Worm (Caenorhabditis elegans) whole organism, young adult: ENCODE results near the gene nhr-277.

ENCODE experiments used
- C17E4.6 ChIP-seq: fragments of 200-800 bp; sonication (Bioruptor generic); IDR thresholded peaks from 2 replicates; pipeline ENCODE4 v1.3.6; 2022; ENCODE audit warnings: missing genetic modification reagents, missing genetic modification characterization, missing compliant biosample characterization
- ama-1 ChIP-seq, 3 experiments: fragments of 150-350 bp in 1 of 3; sonication (generic microtip) in 2 of 3; optimal IDR thresholded peaks; 2 replicates each; lab custom pipeline; 2014 to 2018; ENCODE audit warnings: missing biosample characterization in 2 of 3, missing genetic modification characterization in 2 of 3, missing genetic modification reagents in 2 of 3
- bed-1 ChIP-seq: fragments of 200-800 bp; sonication (Bioruptor generic); IDR thresholded peaks from 2 replicates; pipeline ENCODE4 v1.3.6; 2022; ENCODE audit warnings: missing genetic modification reagents, missing genetic modification characterization, missing compliant biosample characterization
- cebp-1 ChIP-seq, 2 experiments: fragments of 200-800 bp in 1 of 2; sonication (Bioruptor generic) in 1 of 2; sonication (generic microtip) in 1 of 2; IDR thresholded peaks in 1 of 2; optimal IDR thresholded peaks in 1 of 2; 2 replicates each; pipeline versions ENCODE4 v1.3.6 to Lab custom; 2017 to 2022; ENCODE audit warnings: missing compliant biosample characterization in 2 of 2, missing genetic modification characterization in 2 of 2, mild to moderate bottlenecking in 1 of 2, missing genetic modification reagents in 1 of 2, moderate library complexity in 1 of 2
- efl-1 ChIP-seq: fragments of 150-350 bp; optimal IDR thresholded peaks from 2 replicates; lab custom pipeline; 2014; ENCODE audit warnings: missing biosample characterization, missing genetic modification reagents, missing genetic modification characterization
- nhr-27 ChIP-seq: fragments of 200-800 bp; sonication (Bioruptor generic); optimal IDR thresholded peaks from 2 replicates; lab custom pipeline; 2018; ENCODE audit warnings: mild to moderate bottlenecking, missing genetic modification characterization, moderate library complexity, missing compliant biosample characterization
- rec-8 ChIP-seq, 2 experiments: sonication (generic microtip); optimal IDR thresholded peaks; 2 replicates each; lab custom pipeline; 2016; ENCODE audit warnings: mild to moderate bottlenecking in 2 of 2, missing genetic modification characterization in 2 of 2, missing genetic modification reagents in 2 of 2, missing genotype in 2 of 2, missing biosample characterization in 1 of 2, missing compliant biosample characterization in 1 of 2, moderate library complexity in 1 of 2
- rpc-1 ChIP-seq, 2 experiments: fragments of 150-350 bp in 1 of 2; sonication (generic microtip) in 1 of 2; optimal IDR thresholded peaks; 2 replicates each; lab custom pipeline; 2014 to 2018; ENCODE audit warnings: missing biosample characterization in 1 of 2, missing genetic modification characterization in 1 of 2, missing genetic modification reagents in 1 of 2, missing genotype in 1 of 2
- sptf-2 ChIP-seq: fragments of 200-800 bp; sonication (Bioruptor generic); optimal IDR thresholded peaks from 2 replicates; lab custom pipeline; 2018; ENCODE audit warnings: mild to moderate bottlenecking, missing genetic modification characterization, missing compliant biosample characterization

ce11 chrIV:2770835-2771234 lies 28.0 kb downstream of the nhr-277 start:
- TF ChIP-seq rec-8 (tag; optimal IDR thresholded peaks at IDR 0.05; lab: Kevin White, UChicago): no peak
- TF ChIP-seq C17E4.6 (GFP tag; lab: Robert Waterston, UW): no peak
- no peak for TF ChIP-seq nhr-27 (tag; lab: Kevin White, UChicago)
- no peak for TF ChIP-seq sptf-2 (GFP tag; lab: Kevin White, UChicago)
- TF ChIP-seq efl-1 (GFP tag; lab: Kevin White, UChicago): no peak
- no peak for TF ChIP-seq rpc-1 (optimal IDR thresholded peaks at IDR 0.05; lab: Kevin White, UChicago)
- no peak for TF ChIP-seq rpc-1 (tag; optimal IDR thresholded peaks at IDR 0.05; lab: Kevin White, UChicago)
- TF ChIP-seq ama-1 (optimal IDR thresholded peaks at IDR 0.05; lab: Kevin White, UChicago): no peak
- no peak for TF ChIP-seq ama-1 (GFP tag; optimal IDR thresholded peaks at IDR 0.05; lab: Kevin White, UChicago)
- TF ChIP-seq cebp-1 (GFP tag; IDR thresholded peaks at IDR 0.05; lab: Robert Waterston, UW): no peak
- no peak for TF ChIP-seq cebp-1 (tag; optimal IDR thresholded peaks at IDR 0.05; lab: Kevin White, UChicago)
- no peak for TF ChIP-seq bed-1 (GFP tag; lab: Robert Waterston, UW)
